Worm (Caenorhabditis elegans) whole organism, late embryonic: Measurements from ENCODE around the gene glb-11.
A peak's percentile ranks its signal among the peaks of the same experiment; 100 is the strongest.

Experiments used
- K09A11.1 ChIP-seq: sonication (generic microtip); optimal IDR thresholded peaks from 2 replicates; lab custom pipeline; 2017; ENCODE audit warnings: antibody characterized with exemption, mild to moderate bottlenecking, missing genetic modification characterization, missing compliant biosample characterization; ENCODE audit not compliant: insufficient read depth
- ceh-2 ChIP-seq: sonication (generic microtip); optimal IDR thresholded peaks from 2 replicates; lab custom pipeline; 2016; ENCODE audit warnings: missing genotype, missing genetic modification characterization, missing compliant biosample characterization
- ceh-24 ChIP-seq: sonication (generic microtip); optimal IDR thresholded peaks from 2 replicates; lab custom pipeline; 2016; ENCODE audit warnings: mild to moderate bottlenecking, missing genetic modification characterization, missing compliant biosample characterization
- ceh-30 ChIP-seq: fragments of 150-350 bp; optimal IDR thresholded peaks from 2 replicates; lab custom pipeline; 2014; ENCODE audit warnings: missing biosample characterization, missing genetic modification characterization
- ceh-34 ChIP-seq: sonication (generic microtip); optimal IDR thresholded peaks from 2 replicates; lab custom pipeline; 2016; ENCODE audit warnings: mild to moderate bottlenecking, missing genetic modification characterization, missing compliant biosample characterization
- ceh-6 ChIP-seq: fragments of 200-800 bp; sonication (Bioruptor generic); optimal IDR thresholded peaks from 2 replicates; lab custom pipeline; 2018; ENCODE audit warnings: mild to moderate bottlenecking, missing genetic modification characterization, missing compliant biosample characterization
- dve-1 ChIP-seq: sonication (generic microtip); optimal IDR thresholded peaks from 2 replicates; lab custom pipeline; 2017; ENCODE audit warnings: antibody characterized with exemption, mild to moderate bottlenecking, missing genetic modification characterization, missing compliant biosample characterization
- elt-2 ChIP-seq: sonication (generic microtip); optimal IDR thresholded peaks from 2 replicates; lab custom pipeline; 2016; ENCODE audit warnings: missing genetic modification reagents, missing genetic modification characterization, missing compliant biosample characterization
- ets-4 ChIP-seq: sonication (generic microtip); optimal IDR thresholded peaks from 2 replicates; lab custom pipeline; 2016; ENCODE audit warnings: missing genetic modification characterization, missing compliant biosample characterization
- eyg-1 ChIP-seq: sonication (generic microtip); optimal IDR thresholded peaks from 2 replicates; lab custom pipeline; 2016; ENCODE audit warnings: missing genotype, missing genetic modification characterization, missing compliant biosample characterization
- fax-1 ChIP-seq: sonication (generic microtip); optimal IDR thresholded peaks from 2 replicates; lab custom pipeline; 2016; ENCODE audit warnings: missing genotype, missing genetic modification characterization, missing compliant biosample characterization
- fkh-6 ChIP-seq: sonication (generic microtip); optimal IDR thresholded peaks from 2 replicates; lab custom pipeline; 2016; ENCODE audit warnings: missing genetic modification characterization, missing compliant biosample characterization
- gmeb-2 ChIP-seq: sonication (generic microtip); optimal IDR thresholded peaks from 2 replicates; lab custom pipeline; 2016; ENCODE audit warnings: missing genetic modification characterization, inconsistent platforms, missing compliant biosample characterization
- hlh-30 ChIP-seq: sonication (generic microtip); optimal IDR thresholded peaks from 2 replicates; lab custom pipeline; 2017; ENCODE audit warnings: antibody characterized with exemption, missing genetic modification characterization, missing compliant biosample characterization; ENCODE audit not compliant: insufficient read depth
- hlh-6 ChIP-seq: sonication (generic microtip); optimal IDR thresholded peaks from 2 replicates; lab custom pipeline; 2016; ENCODE audit warnings: missing genotype, missing genetic modification characterization, missing compliant biosample characterization
- hlh-8 ChIP-seq: sonication (generic microtip); optimal IDR thresholded peaks from 2 replicates; lab custom pipeline; 2016; ENCODE audit warnings: missing genotype, missing genetic modification characterization, missing compliant biosample characterization
- lim-6 ChIP-seq: sonication (generic microtip); optimal IDR thresholded peaks from 2 replicates; lab custom pipeline; 2016; ENCODE audit warnings: missing genetic modification characterization, missing compliant biosample characterization
- lin-11 ChIP-seq: fragments of 200-800 bp; sonication (Bioruptor generic); optimal IDR thresholded peaks from 2 replicates; lab custom pipeline; 2018; ENCODE audit warnings: mild to moderate bottlenecking, missing genetic modification characterization, missing compliant biosample characterization
- madf-2 ChIP-seq: sonication (generic microtip); optimal IDR thresholded peaks from 2 replicates; lab custom pipeline; 2017; ENCODE audit warnings: missing genetic modification characterization, missing compliant biosample characterization
- nfya-1 ChIP-seq: sonication (generic microtip); optimal IDR thresholded peaks from 2 replicates; lab custom pipeline; 2017; ENCODE audit warnings: missing genetic modification characterization, mild to moderate bottlenecking, missing compliant biosample characterization, antibody characterized with exemption, moderate library complexity
- nhr-11 ChIP-seq: fragments of 150-350 bp; optimal IDR thresholded peaks from 2 replicates; lab custom pipeline; 2014; ENCODE audit warnings: missing biosample characterization, missing genetic modification characterization
- nhr-232 ChIP-seq: sonication (generic microtip); optimal IDR thresholded peaks from 2 replicates; lab custom pipeline; 2016; ENCODE audit warnings: missing genetic modification characterization, missing compliant biosample characterization
- npax-4 ChIP-seq: sonication (generic microtip); optimal IDR thresholded peaks from 2 replicates; lab custom pipeline; 2016; ENCODE audit warnings: missing genetic modification characterization, missing compliant biosample characterization
- pag-3 ChIP-seq: sonication (generic microtip); optimal IDR thresholded peaks from 2 replicates; lab custom pipeline; 2016; ENCODE audit warnings: missing compliant biosample characterization, missing genetic modification characterization, borderline replicate concordance
- pha-2 ChIP-seq: sonication (generic microtip); optimal IDR thresholded peaks from 2 replicates; lab custom pipeline; 2017; ENCODE audit warnings: mild to moderate bottlenecking, missing genetic modification characterization, missing compliant biosample characterization
- pqm-1 ChIP-seq: sonication (generic microtip); optimal IDR thresholded peaks from 2 replicates; lab custom pipeline; 2016; ENCODE audit warnings: missing genetic modification characterization, missing compliant biosample characterization
- syd-9 ChIP-seq: sonication (generic microtip); optimal IDR thresholded peaks from 2 replicates; lab custom pipeline; 2016; ENCODE audit warnings: mild to moderate bottlenecking, missing genetic modification characterization, moderate library complexity, missing compliant biosample characterization
- unc-3 ChIP-seq, 2 experiments: fragments of 200-800 bp in 1 of 2; sonication (Bioruptor generic) in 1 of 2; sonication (generic microtip) in 1 of 2; conservative IDR thresholded peaks in 1 of 2; optimal IDR thresholded peaks in 1 of 2; 2 replicates each; pipeline versions ENCODE4 v1.3.6 to Lab custom; 2016 to 2022; ENCODE audit warnings: missing compliant biosample characterization in 2 of 2, missing genetic modification characterization in 2 of 2, missing genetic modification reagents in 1 of 2
- unc-55 ChIP-seq: sonication (generic microtip); optimal IDR thresholded peaks from 2 replicates; lab custom pipeline; 2017; ENCODE audit warnings: missing biosample characterization, missing genetic modification reagents, missing genetic modification characterization
- zip-5 ChIP-seq: sonication (generic microtip); optimal IDR thresholded peaks from 2 replicates; lab custom pipeline; 2016; ENCODE audit warnings: missing genetic modification characterization, missing compliant biosample characterization
- ztf-16 ChIP-seq: sonication (generic microtip); optimal IDR thresholded peaks from 2 replicates; lab custom pipeline; 2017; ENCODE audit warnings: missing genetic modification characterization, missing compliant biosample characterization

The glb-11 gene

DNA sequence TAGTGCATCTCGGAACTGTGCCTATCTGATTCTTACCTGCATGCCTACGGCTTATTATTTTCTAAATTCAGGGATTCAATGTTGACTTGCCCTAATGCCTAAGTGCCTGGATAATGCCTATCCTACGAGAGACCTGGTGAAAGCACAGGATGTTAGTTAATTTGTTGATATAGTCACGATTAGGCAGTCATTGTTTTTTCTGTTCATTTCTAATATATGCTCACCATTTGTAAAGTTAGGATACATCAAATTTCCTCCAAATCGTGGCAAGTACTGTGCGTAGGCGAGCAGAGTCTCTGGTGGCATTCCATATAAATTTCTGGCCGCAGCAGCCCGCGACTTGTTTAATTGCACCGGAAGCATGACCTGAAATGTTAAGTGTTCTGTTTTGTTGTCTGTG, 25.8 kb downstream of the glb-11 start:
- TF ChIP-seq hlh-6 (tag; lab: Kevin White, UChicago) (no peak), K09A11.1 (no peak)

DNA sequence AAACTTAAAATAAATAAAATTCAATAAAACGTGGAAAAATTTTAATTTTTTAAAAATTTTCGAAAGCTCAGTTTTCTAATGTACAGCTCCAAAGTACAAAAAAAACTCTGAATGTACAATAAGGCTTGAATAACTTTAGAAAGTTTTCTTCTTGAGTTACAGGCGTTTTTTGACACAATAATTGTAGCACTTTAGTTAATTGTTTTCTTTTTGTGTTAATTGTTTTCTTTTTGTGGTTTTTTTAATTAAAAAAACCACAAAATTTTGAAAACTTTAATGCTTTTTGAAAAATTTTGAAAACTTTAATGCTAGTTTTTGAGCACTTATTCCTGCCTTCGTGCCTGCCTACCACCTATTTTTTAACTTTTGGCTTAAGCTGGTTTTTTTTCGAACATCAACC, 27.8 kb downstream of the glb-11 start, which contains the start of gene R10E9.2:
R10E9.2 (minus strand) TSS at position 101 of the 400 bp plus-strand sequence.
- TF ChIP-seq eyg-1 (no peak), hlh-8 (no peak), syd-9 (tag; lab: Kevin White, UChicago) (no peak), unc-3 (GFP tag; conservative IDR thresholded peaks at IDR 0.05; lab: Robert Waterston, UW) (no peak), unc-3 (tag; optimal IDR thresholded peaks at IDR 0.05; lab: Kevin White, UChicago) (no peak), nhr-232 (no peak), pha-2 (tag; lab: Kevin White, UChicago) (no peak), ceh-24 (no peak), npax-4 (tag; lab: Kevin White, UChicago) (no peak), ets-4 (tag; lab: Kevin White, UChicago) (no peak), hlh-30 (tag; lab: Kevin White, UChicago) (no peak), ceh-6 (GFP tag; lab: Kevin White, UChicago) (no peak), ceh-34 (tag; lab: Kevin White, UChicago) (no peak), dve-1 (tag; lab: Kevin White, UChicago) (no peak), zip-5 (tag; lab: Kevin White, UChicago) (no peak), pqm-1 (tag; lab: Kevin White, UChicago) (no peak), unc-55 (GFP tag; lab: Kevin White, UChicago) (no peak), nfya-1 (no peak)

DNA sequence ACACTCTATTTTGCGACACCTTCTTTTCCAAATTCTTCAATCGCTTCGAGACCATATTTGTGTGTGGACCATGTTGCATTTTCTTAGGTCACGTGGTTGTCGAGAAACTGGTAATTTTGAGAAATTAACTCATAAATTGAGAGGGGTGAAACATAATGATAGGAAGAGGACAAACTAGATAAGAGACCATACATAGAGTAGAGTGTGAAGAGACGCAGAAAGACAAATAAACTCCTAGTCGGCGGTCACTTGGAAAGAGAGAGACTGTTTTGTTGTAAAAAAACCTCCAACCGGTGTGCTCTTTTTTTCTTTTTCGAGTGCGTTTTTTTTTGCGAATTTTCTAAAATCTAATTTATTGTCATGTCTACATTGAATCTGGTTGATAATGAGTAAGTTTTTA, 32.0 kb downstream of the glb-11 start, which contains the start of gene R10E9.3:
R10E9.3 (plus strand) TSS at position 235 of the 400 bp plus-strand sequence.
- TF ChIP-seq hlh-30 (tag; lab: Kevin White, UChicago) (peak; percentile 31), ceh-30 (no peak), ceh-6 (GFP tag; lab: Kevin White, UChicago) (no peak), elt-2 (tag; lab: Kevin White, UChicago) (peak; percentile 34)

DNA sequence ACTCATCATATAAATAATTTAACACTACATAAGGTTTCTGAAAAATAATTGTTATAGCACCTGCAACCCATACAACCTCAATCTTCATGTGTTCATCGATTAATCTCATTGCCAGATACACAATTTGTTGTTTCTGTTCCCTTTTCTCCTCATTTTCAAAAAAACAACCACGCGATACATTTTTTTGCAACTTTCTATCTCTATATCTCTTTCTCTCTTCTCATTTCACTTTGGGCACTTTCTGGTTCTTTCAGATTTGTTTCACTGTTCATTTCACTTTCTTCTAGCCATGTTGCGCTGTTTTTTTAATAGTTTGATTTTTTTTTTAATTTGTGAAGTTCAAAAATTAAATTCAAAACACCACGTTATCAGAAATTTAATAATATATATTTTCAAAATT, 32.8 kb downstream of the glb-11 start:
- TF ChIP-seq gmeb-2 (tag; lab: Kevin White, UChicago) (no peak), ceh-34 (tag; lab: Kevin White, UChicago) (no peak), pqm-1 (tag; lab: Kevin White, UChicago) (no peak), fax-1 (tag; lab: Kevin White, UChicago) (no peak), ceh-2 (tag; lab: Kevin White, UChicago) (no peak), unc-55 (GFP tag; lab: Kevin White, UChicago) (no peak), lin-11 (tag; lab: Kevin White, UChicago) (no peak), zip-5 (tag; lab: Kevin White, UChicago) (no peak), nhr-11 (tag; lab: Kevin White, UChicago) (no peak), ceh-24 (no peak), pag-3 (tag; lab: Kevin White, UChicago) (no peak), madf-2 (tag; lab: Kevin White, UChicago) (no peak), eyg-1 (no peak)

DNA sequence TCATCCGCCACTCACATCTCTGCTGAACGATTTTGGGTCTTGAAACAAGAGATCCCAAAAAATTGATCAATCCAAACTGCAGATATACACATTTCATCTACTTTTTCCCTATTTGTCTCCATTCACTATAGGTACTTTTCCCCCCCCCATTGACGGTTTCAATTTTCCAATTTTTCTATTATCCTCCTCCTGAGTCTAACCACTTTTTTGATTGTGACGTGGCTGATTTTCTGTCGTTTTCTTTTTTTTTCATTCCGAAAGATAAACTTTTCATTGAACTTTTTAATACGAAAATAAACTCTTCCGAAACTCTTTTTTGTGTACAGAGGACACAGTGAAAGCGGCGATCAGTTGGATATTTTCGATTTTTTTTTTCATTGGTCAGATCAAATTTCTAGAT, 34.1 kb downstream of the glb-11 start:
- TF ChIP-seq lin-11 (tag; lab: Kevin White, UChicago) (no peak), nfya-1 (no peak), ztf-16 (tag; lab: Kevin White, UChicago) (no peak), ceh-24 (no peak), hlh-30 (tag; lab: Kevin White, UChicago) (no peak), ceh-30 (no peak), pqm-1 (tag; lab: Kevin White, UChicago) (no peak), lim-6 (tag; lab: Kevin White, UChicago) (no peak), fkh-6 (tag; lab: Kevin White, UChicago) (no peak)
